Worm (Caenorhabditis elegans) whole organism, L1 larva: ENCODE measurements around the gene F57H12.5.

ENCODE experiments used
- efl-1 ChIP-seq, 4 experiments: fragments of 150-350 bp; optimal IDR thresholded peaks in 3 of 4; peaks in 1 of 4; 1 replicate in 1 of 4; 2 replicates in 3 of 4; lab custom pipeline; 2014; ENCODE audit warnings: missing biosample characterization in 2 of 4, missing genetic modification characterization in 2 of 4, missing genetic modification reagents in 2 of 4
- elt-3 ChIP-seq, 6 experiments: fragments of 150-350 bp in 1 of 6; sonication (generic microtip); optimal IDR thresholded peaks; 2 replicates each; lab custom pipeline; 2017 to 2018; ENCODE audit warnings: missing biosample characterization in 6 of 6, missing genetic modification characterization in 6 of 6, inconsistent platforms in 1 of 6
- mdl-1 ChIP-seq, 2 experiments: fragments of 150-350 bp; optimal IDR thresholded peaks; 2 replicates each; lab custom pipeline; 2014 to 2017; ENCODE audit warnings: missing biosample characterization in 2 of 2, missing genetic modification characterization in 2 of 2, inconsistent platforms in 1 of 2
- nhr-11 ChIP-seq: fragments of 150-350 bp; optimal IDR thresholded peaks from 2 replicates; lab custom pipeline; 2014; ENCODE audit warnings: missing biosample characterization, missing genetic modification characterization
- unc-62 ChIP-seq: fragments of 150-350 bp; optimal IDR thresholded peaks from 2 replicates; lab custom pipeline; 2014; ENCODE audit warnings: missing biosample characterization, missing genetic modification reagents, missing genetic modification characterization
- unc-86 ChIP-seq: sonication (generic microtip); optimal IDR thresholded peaks from 2 replicates; lab custom pipeline; 2016; ENCODE audit warnings: missing genetic modification characterization, missing compliant biosample characterization

ce11 chrIV:7954006-7954405 is 13.1 kb upstream of the F57H12.5 start:
- no peak for TF ChIP-seq nhr-11
- TF ChIP-seq mdl-1 (tag; optimal IDR thresholded peaks at IDR 0.05; lab: Kevin White, UChicago): no peak
- no peak for TF ChIP-seq unc-86 (tag; lab: Kevin White, UChicago)
- TF ChIP-seq unc-62: no peak
- TF ChIP-seq elt-3 (tag; optimal IDR thresholded peaks at IDR 0.05; lab: Kevin White, UChicago): no peak
- no peak for TF ChIP-seq efl-1 (optimal IDR thresholded peaks at IDR 0.05; lab: Kevin White, UChicago)
- TF ChIP-seq efl-1 (GFP tag; optimal IDR thresholded peaks at IDR 0.05 in 1 of 2; lab: Kevin White, UChicago): no peak
